Fruit fly (Drosophila melanogaster) whole organism, pupa: ENCODE results near the gene Ufd1.

Experiments used
- CG10348 ChIP-seq: fragments of 200-800 bp; sonication (Bioruptor generic); IDR thresholded peaks from 2 replicates; pipeline ENCODE4 v1.3.6; 2022; ENCODE audit warnings: missing biosample characterization, missing genetic modification characterization
- CG12605 ChIP-seq: fragments of 200-800 bp; sonication (Bioruptor generic); IDR thresholded peaks from 2 replicates; pipeline ENCODE4 v1.3.6; 2022; ENCODE audit warnings: missing biosample characterization, missing genetic modification characterization
- CG13204 ChIP-seq: fragments of 200-800 bp; sonication (Bioruptor generic); optimal IDR thresholded peaks from 2 replicates; lab custom pipeline; 2018; ENCODE audit warnings: missing biosample characterization, mild to moderate bottlenecking, missing genetic modification characterization, moderate library complexity
- CG14655 ChIP-seq: fragments of 200-800 bp; sonication (Bioruptor generic); optimal IDR thresholded peaks from 3 replicates; lab custom pipeline; 2017; ENCODE audit warnings: mild to moderate bottlenecking, missing biosample characterization, missing genetic modification reagents, missing genetic modification characterization
- CG15710 ChIP-seq: fragments of 200-800 bp; sonication (Bioruptor generic); optimal IDR thresholded peaks from 2 replicates; lab custom pipeline; 2018; ENCODE audit warnings: missing biosample characterization, mild to moderate bottlenecking, missing genetic modification characterization, moderate library complexity
- CG17806 ChIP-seq: fragments of 200-800 bp; sonication (Bioruptor generic); optimal IDR thresholded peaks from 2 replicates; lab custom pipeline; 2018; ENCODE audit warnings: missing biosample characterization, mild to moderate bottlenecking, missing genetic modification characterization, moderate library complexity
- CG32121 ChIP-seq: fragments of 200-800 bp; sonication (Bioruptor generic); IDR thresholded peaks from 2 replicates; pipeline ENCODE4 v1.3.6; 2022; ENCODE audit warnings: missing biosample characterization, missing genetic modification characterization
- CG34367 ChIP-seq: fragments of 200-800 bp; sonication (Bioruptor generic); optimal IDR thresholded peaks from 2 replicates; lab custom pipeline; 2018; ENCODE audit warnings: missing biosample characterization, mild to moderate bottlenecking, missing genetic modification characterization
- CG4496 ChIP-seq: fragments of 200-800 bp; sonication (Bioruptor generic); IDR thresholded peaks from 3 replicates; pipeline ENCODE4 v1.3.6; 2022; ENCODE audit warnings: missing biosample characterization, missing genetic modification characterization
- CG8159 ChIP-seq: fragments of 200-800 bp; sonication (Bioruptor generic); optimal IDR thresholded peaks from 3 replicates; lab custom pipeline; 2018; ENCODE audit warnings: missing biosample characterization, mild to moderate bottlenecking, missing genetic modification characterization, moderate library complexity
- CG8301 ChIP-seq: fragments of 200-800 bp; sonication (Bioruptor generic); optimal IDR thresholded peaks from 2 replicates; lab custom pipeline; 2018; ENCODE audit warnings: missing biosample characterization, mild to moderate bottlenecking, missing genetic modification characterization
- CG9948 ChIP-seq: fragments of 200-800 bp; sonication (Bioruptor generic); optimal IDR thresholded peaks from 2 replicates; lab custom pipeline; 2018; ENCODE audit warnings: missing biosample characterization, mild to moderate bottlenecking, missing genetic modification characterization, moderate library complexity
- D1 ChIP-seq: fragments of 200-800 bp; sonication (Bioruptor generic); optimal IDR thresholded peaks from 2 replicates; lab custom pipeline; 2018; ENCODE audit warnings: missing biosample characterization, mild to moderate bottlenecking, missing genetic modification characterization, moderate library complexity
- EcR ChIP-seq: fragments of 200-800 bp; sonication (Bioruptor generic); optimal IDR thresholded peaks from 3 replicates; lab custom pipeline; 2019; ENCODE audit warnings: missing biosample characterization, missing genetic modification characterization, mild to moderate bottlenecking, moderate library complexity, missing genetic modification reagents
- Ets98B ChIP-seq: fragments of 200-800 bp; sonication (Bioruptor generic); IDR thresholded peaks from 2 replicates; pipeline ENCODE4 v1.3.6; 2022; ENCODE audit warnings: missing biosample characterization, missing genetic modification characterization
- Pif1A ChIP-seq: fragments of 200-800 bp; sonication (Bioruptor generic); optimal IDR thresholded peaks from 3 replicates; lab custom pipeline; 2016; ENCODE audit warnings: missing biosample characterization, missing genetic modification characterization
- Pif1B ChIP-seq: fragments of 200-800 bp; sonication (Bioruptor generic); optimal IDR thresholded peaks from 3 replicates; lab custom pipeline; 2016; ENCODE audit warnings: missing biosample characterization, missing genetic modification characterization
- Snoo ChIP-seq: fragments of 200-800 bp; sonication (Bioruptor generic); optimal IDR thresholded peaks from 3 replicates; lab custom pipeline; 2017; ENCODE audit warnings: missing biosample characterization, mild to moderate bottlenecking, missing genetic modification characterization, inconsistent platforms
- fd96Ca ChIP-seq: fragments of 200-800 bp; sonication (Bioruptor generic); IDR thresholded peaks from 3 replicates; pipeline ENCODE4 v1.3.6; 2022; ENCODE audit warnings: missing biosample characterization, missing genetic modification characterization
- gl ChIP-seq: fragments of 200-800 bp; sonication (Bioruptor generic); optimal IDR thresholded peaks from 2 replicates; lab custom pipeline; 2018; ENCODE audit warnings: missing biosample characterization, mild to moderate bottlenecking, missing genetic modification characterization
- rn ChIP-seq: fragments of 200-800 bp; sonication (Bioruptor generic); IDR thresholded peaks from 2 replicates; pipeline ENCODE4 v1.3.6; 2022; ENCODE audit warnings: missing biosample characterization, missing genetic modification characterization

The Ufd1 gene

DNA sequence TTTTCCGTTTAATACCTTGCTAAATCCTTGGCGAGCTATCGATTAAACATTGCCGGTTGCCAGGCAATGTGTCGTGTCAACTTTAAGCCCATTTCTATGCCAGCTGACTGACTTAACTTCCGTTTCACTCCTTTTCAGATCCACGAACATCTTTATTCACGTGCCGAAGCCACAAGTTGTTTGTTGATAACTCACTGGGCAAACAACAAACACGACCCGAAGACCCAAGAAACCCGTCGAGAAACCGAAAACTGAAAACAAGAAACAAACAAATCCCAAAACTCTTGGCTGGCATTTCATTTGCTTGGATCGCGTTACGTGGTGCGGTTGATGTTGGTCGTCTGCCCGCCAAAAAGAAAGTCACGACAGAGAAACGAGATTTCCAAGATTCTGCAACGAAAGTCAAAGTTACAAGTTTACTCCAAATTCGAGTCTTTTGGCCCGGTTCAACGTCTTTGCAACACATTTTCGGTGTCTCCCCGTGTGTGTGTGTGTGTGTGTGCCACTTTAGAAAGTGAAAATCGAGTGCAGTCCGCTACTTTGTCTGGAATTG is 27.8 kb upstream of the Ufd1 start, which contains the start of gene CG6216:
Gene CG6216, minus strand, starts transcription at position 51 of the 553 bp plus-strand sequence.
- TF ChIP-seq CG13204 (GFP tag; lab: Kevin White, UChicago), result no peak
- peak; percentile 77 for TF ChIP-seq Snoo

DNA sequence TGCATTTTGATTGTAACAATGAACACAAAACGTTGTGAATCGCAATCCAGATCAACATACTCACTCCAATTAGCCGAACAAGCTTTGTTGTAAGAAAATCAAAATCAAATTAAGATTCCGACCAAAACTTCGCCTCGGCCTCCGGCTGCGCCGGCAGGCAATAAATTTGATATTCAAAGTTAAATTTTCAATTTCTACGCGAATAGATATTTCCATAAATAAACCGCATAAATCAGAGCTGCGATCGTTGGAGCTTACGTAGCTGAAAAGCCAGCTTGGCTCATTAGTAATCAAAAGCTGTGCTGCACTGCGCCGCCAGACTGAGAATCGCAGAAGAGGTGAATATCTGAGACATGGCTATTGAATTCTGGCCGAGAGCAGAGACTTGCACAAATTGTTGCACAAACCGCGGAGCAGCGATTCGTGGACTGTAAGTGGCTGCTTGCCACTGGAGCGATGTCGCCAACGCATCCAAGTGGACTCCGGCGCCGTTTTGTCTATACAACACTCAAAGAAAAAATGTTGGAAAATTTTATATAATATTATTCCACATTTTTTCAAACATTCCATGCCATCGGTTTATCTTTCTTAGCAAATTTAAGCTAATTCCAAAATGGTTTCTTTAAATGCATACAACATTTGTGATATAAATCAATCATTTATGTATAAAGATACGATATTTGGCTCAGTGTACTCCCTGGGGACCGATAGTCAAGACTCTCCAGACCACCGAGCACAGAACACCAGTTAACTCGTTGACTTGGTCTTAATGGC is 25.6 kb upstream of the Ufd1 start:
- TF ChIP-seq CG13204 (GFP tag; lab: Kevin White, UChicago), result peak; percentile 59
- TF ChIP-seq CG32121 (GFP tag; lab: Robert Waterston, UW), result peak; percentile 54; the same call in 1 of the 2 replicates
- peak; percentile 61; the same call in 1 of the 3 replicates for TF ChIP-seq fd96Ca (GFP tag; lab: Robert Waterston, UW)
- TF ChIP-seq CG10348 (GFP tag; lab: Robert Waterston, UW), result no peak
- TF ChIP-seq Pif1A (GFP tag; lab: Kevin White, UChicago), result peak; percentile 68
- TF ChIP-seq Ets98B, result peak; percentile 68
- no peak for TF ChIP-seq Snoo
- TF ChIP-seq D1 (tag; lab: Kevin White, UChicago), result peak; percentile 65
- peak; percentile 21 for TF ChIP-seq EcR (GFP tag; lab: Kevin White, UChicago)
- TF ChIP-seq Pif1B (GFP tag; lab: Kevin White, UChicago), result peak; percentile 64
- peak; percentile 87 for TF ChIP-seq CG14655 (GFP tag; lab: Kevin White, UChicago)
- TF ChIP-seq CG8301, result peak; percentile 85
- peak; percentile 87 for TF ChIP-seq CG9948 (tag; lab: Kevin White, UChicago)
- peak; percentile 81 for TF ChIP-seq CG15710 (tag; lab: Kevin White, UChicago)
- peak; percentile 77 for TF ChIP-seq CG4496 (GFP tag; lab: Robert Waterston, UW)
- no peak; the same call in 1 of the 2 replicates for TF ChIP-seq rn (GFP tag; lab: Robert Waterston, UW)
- peak; percentile 88 for TF ChIP-seq CG17806 (tag; lab: Kevin White, UChicago)
- peak; percentile 88 for TF ChIP-seq CG8159 (tag; lab: Kevin White, UChicago)
- peak; percentile 76 for TF ChIP-seq CG34367
- peak; percentile 41 for TF ChIP-seq CG12605 (GFP tag; lab: Robert Waterston, UW)
- TF ChIP-seq gl (tag; lab: Kevin White, UChicago), result peak; percentile 66

DNA sequence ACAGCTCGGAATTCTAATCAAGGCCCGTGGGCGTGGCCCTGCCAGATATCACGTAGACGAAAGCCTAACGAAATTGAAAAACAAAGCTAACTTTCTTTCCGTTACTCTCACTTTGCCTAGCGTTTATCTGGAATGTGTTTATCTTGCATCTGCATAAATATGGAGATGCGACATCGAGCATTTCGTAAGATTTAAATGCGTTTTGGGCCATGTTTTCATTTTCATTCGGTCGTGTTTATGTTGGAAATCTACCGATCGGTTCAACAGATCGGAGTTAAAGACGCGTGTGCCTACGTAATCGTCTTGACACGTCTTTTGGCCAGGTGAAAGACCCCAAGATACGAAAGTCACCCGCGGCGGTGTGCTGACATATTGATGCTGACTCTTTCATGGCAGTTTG is 24.7 kb upstream of the Ufd1 start:
- no peak for TF ChIP-seq CG17806 (tag; lab: Kevin White, UChicago)
- TF ChIP-seq CG8301, result no peak
- no peak for TF ChIP-seq Pif1A (GFP tag; lab: Kevin White, UChicago)
- TF ChIP-seq Snoo, result no peak
- TF ChIP-seq CG32121 (GFP tag; lab: Robert Waterston, UW), result no peak
- TF ChIP-seq EcR (GFP tag; lab: Kevin White, UChicago), result no peak
- no peak for TF ChIP-seq gl (tag; lab: Kevin White, UChicago)
- TF ChIP-seq Ets98B, result no peak

DNA sequence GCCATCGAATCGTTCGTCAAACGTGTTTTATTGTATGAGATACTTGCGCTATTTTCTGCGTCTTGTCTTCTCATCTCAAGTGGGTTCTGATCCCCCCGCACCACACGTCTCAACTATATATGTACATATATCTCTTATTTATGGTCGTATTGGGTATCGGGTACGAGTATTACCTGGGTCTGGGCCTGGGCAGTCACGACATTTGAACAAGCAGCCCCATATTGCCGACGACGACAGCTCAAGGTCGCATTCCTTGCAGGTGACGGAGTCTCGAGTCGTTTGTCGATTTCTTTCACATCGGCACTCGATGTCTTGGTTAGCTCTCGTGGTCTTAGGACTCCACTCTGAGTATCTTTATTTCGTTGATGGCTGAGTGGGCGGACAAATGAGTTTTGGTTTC is 22.0 kb upstream of the Ufd1 start:
- TF ChIP-seq Ets98B (no peak), EcR (GFP tag; lab: Kevin White, UChicago) (peak; percentile 31), CG13204 (GFP tag; lab: Kevin White, UChicago) (no peak), CG9948 (tag; lab: Kevin White, UChicago) (no peak), D1 (tag; lab: Kevin White, UChicago) (no peak), Pif1B (GFP tag; lab: Kevin White, UChicago) (no peak), CG12605 (GFP tag; lab: Robert Waterston, UW) (no peak)

DNA sequence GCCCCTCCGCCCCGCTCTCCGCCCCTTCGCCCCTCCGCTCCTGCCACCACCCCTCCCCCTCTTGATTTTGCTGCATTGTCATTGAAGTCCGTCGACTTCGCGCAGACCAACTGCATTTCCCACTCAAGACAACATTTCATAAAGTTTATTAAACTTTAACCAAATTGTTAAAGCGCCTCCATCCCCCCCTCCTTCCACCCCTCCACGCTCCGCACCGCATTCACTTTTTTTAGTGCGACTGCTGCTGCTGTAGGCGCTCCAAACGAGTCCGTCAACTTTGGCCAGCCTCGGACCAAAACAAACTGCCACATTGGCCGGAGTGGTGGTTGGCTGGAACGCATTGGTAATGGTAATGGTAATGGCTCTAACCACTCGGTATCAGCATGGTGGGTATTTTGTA is 15.8 kb upstream of the Ufd1 start:
- TF ChIP-seq Ets98B, result peak; percentile 45; the same call in 1 of the 2 replicates
- peak; percentile 65; the same call in 2 of the 3 replicates for TF ChIP-seq fd96Ca (GFP tag; lab: Robert Waterston, UW)
- TF ChIP-seq CG14655 (GFP tag; lab: Kevin White, UChicago), result no peak
- TF ChIP-seq EcR (GFP tag; lab: Kevin White, UChicago), result no peak

DNA sequence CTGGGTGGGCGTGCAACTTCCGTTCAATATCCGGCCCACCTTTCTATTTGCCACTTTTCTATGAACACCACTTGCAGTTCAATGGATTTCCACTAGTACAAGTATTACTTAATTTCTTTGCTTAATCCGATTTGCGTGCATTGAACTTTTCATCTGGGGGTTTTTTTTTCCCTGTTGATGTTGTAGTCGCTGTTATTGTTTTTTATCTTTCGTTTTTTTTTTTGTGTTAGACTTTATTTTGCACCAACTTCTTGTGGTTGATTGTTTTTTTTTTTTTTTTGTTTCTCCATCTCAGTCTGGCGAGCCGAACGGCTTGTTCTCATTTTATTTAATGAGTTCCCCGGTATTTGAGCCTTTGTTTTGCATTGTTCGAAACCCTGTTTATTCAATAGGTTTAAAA is 13.3 kb upstream of the Ufd1 start:
- TF ChIP-seq CG15710 (tag; lab: Kevin White, UChicago) (peak; percentile 33), CG12605 (GFP tag; lab: Robert Waterston, UW) (no peak), EcR (GFP tag; lab: Kevin White, UChicago) (peak; percentile 72), Snoo (no peak), Pif1B (GFP tag; lab: Kevin White, UChicago) (no peak), gl (tag; lab: Kevin White, UChicago) (no peak), CG14655 (GFP tag; lab: Kevin White, UChicago) (no peak), CG34367 (peak; percentile 59), Pif1A (GFP tag; lab: Kevin White, UChicago) (no peak), fd96Ca (GFP tag; lab: Robert Waterston, UW) (no peak), CG10348 (GFP tag; lab: Robert Waterston, UW) (no peak), CG8159 (tag; lab: Kevin White, UChicago) (no peak), CG13204 (GFP tag; lab: Kevin White, UChicago) (peak; percentile 63), CG4496 (GFP tag; lab: Robert Waterston, UW) (no peak), CG8301 (no peak), CG9948 (tag; lab: Kevin White, UChicago) (no peak), rn (GFP tag; lab: Robert Waterston, UW) (no peak), D1 (tag; lab: Kevin White, UChicago) (no peak), CG32121 (GFP tag; lab: Robert Waterston, UW) (no peak), Ets98B (no peak), CG17806 (tag; lab: Kevin White, UChicago) (no peak)
